In genomic region chrII:4698266-4698771, ce11 we compare ENCODE assay signal across 5 worm cellular contexts.
A peak's percentile ranks its signal among the peaks of the same experiment; 100 is the strongest.
TF ChIP-seq lines count a peak whose summit lies in the region.

Gene rpn-5, minus strand, starts transcription at chrII:4698427.
Gene scc-1, plus strand, starts transcription at chrII:4698721.

TF ChIP-seq in whole organism, L1 larva, 84 proteins besides CTCF, POLR2A, EP300 and RAD21 (continued from another document and continues in another):
- TF ChIP-seq rnt-1 (tag; optimal IDR thresholded peaks at IDR 0.05; lab: Kevin White, UChicago), result peak; percentile 77
- no peak for TF ChIP-seq mef-2 (tag; optimal IDR thresholded peaks at IDR 0.05; lab: Kevin White, UChicago)
- peak; percentile 58 for TF ChIP-seq dsc-1 (tag; optimal IDR thresholded peaks at IDR 0.05; lab: Kevin White, UChicago)
- TF ChIP-seq ceh-63 (GFP tag; optimal IDR thresholded peaks at IDR 0.05; lab: Kevin White, UChicago), result no peak
- TF ChIP-seq lin-13 (GFP tag; optimal IDR thresholded peaks at IDR 0.05; lab: Kevin White, UChicago), result peak; percentile 52
- peak; percentile 91 to 95 (median 91) for TF ChIP-seq dpl-1 (GFP tag; optimal IDR thresholded peaks at IDR 0.05; lab: Kevin White, UChicago)
- TF ChIP-seq pag-3 (tag; optimal IDR thresholded peaks at IDR 0.05; lab: Kevin White, UChicago; ENCODE audit: borderline replicate concordance, insufficient read depth), result no peak
- no peak for TF ChIP-seq aly-2 (tag; optimal IDR thresholded peaks at IDR 0.05; lab: Kevin White, UChicago)
- TF ChIP-seq C34B4.2 (tag; optimal IDR thresholded peaks at IDR 0.05; lab: Kevin White, UChicago), result no peak
- no peak for TF ChIP-seq ces-1 (GFP tag; optimal IDR thresholded peaks at IDR 0.05; lab: Kevin White, UChicago)
- TF ChIP-seq ztf-11 (tag; optimal IDR thresholded peaks at IDR 0.05; lab: Kevin White, UChicago), result peak in 1 of 2 experiments; percentile 15
- peak; percentile 75 for TF ChIP-seq nhr-47 (tag; optimal IDR thresholded peaks at IDR 0.05; lab: Kevin White, UChicago)
- peak; percentile 75 for TF ChIP-seq blmp-1 (tag; optimal IDR thresholded peaks at IDR 0.05; lab: Kevin White, UChicago)
- TF ChIP-seq tbx-2 (tag; optimal IDR thresholded peaks at IDR 0.05; lab: Kevin White, UChicago), result peak; percentile 67
- TF ChIP-seq Y116A8C.19 (tag; optimal IDR thresholded peaks at IDR 0.05; lab: Kevin White, UChicago; ENCODE audit: borderline replicate concordance), result no peak
- no peak for TF ChIP-seq C04F5.9 (tag; optimal IDR thresholded peaks at IDR 0.05; lab: Kevin White, UChicago)
- no peak for TF ChIP-seq egl-27 (tag; optimal IDR thresholded peaks at IDR 0.05; lab: Kevin White, UChicago)
- TF ChIP-seq pax-3 (tag; optimal IDR thresholded peaks at IDR 0.05; lab: Kevin White, UChicago), result no peak
- no peak for TF ChIP-seq fkh-10 (GFP tag; optimal IDR thresholded peaks at IDR 0.05; lab: Kevin White, UChicago)
- no peak for TF ChIP-seq zag-1 (tag; optimal IDR thresholded peaks at IDR 0.05; lab: Kevin White, UChicago)
- TF ChIP-seq vab-15 (tag; optimal IDR thresholded peaks at IDR 0.05; lab: Kevin White, UChicago), result peak; percentile 62
- TF ChIP-seq hpl-2 (GFP tag; optimal IDR thresholded peaks at IDR 0.05; lab: Kevin White, UChicago), result no peak
- peak; percentile 45 for TF ChIP-seq unc-86 (tag; optimal IDR thresholded peaks at IDR 0.05; lab: Kevin White, UChicago)
- TF ChIP-seq sox-4 (tag; optimal IDR thresholded peaks at IDR 0.05; lab: Kevin White, UChicago), result no peak
- peak; percentile 72 for TF ChIP-seq nhr-20 (tag; optimal IDR thresholded peaks at IDR 0.05; lab: Kevin White, UChicago)
- TF ChIP-seq nhr-85 (tag; lab: Kevin White, UChicago), result peak; percentile 31
- TF ChIP-seq zip-4 (GFP tag; optimal IDR thresholded peaks at IDR 0.05; lab: Kevin White, UChicago), result no peak

TF ChIP-seq in whole organism, L2 larva, 48 proteins besides CTCF, POLR2A, EP300 and RAD21 (continued from another document):
- peak; percentile 38 for TF ChIP-seq blmp-1 (tag; optimal IDR thresholded peaks at IDR 0.05; lab: Kevin White, UChicago; ENCODE audit: insufficient read depth)
- no peak for TF ChIP-seq mbf-1 (tag; optimal IDR thresholded peaks at IDR 0.05; lab: Kevin White, UChicago)
- no peak for TF ChIP-seq elt-1 (tag; optimal IDR thresholded peaks at IDR 0.05; lab: Kevin White, UChicago)
- peak; percentile 55 for TF ChIP-seq mab-5 (tag; optimal IDR thresholded peaks at IDR 0.05; lab: Kevin White, UChicago)
- TF ChIP-seq zag-1 (tag; optimal IDR thresholded peaks at IDR 0.05; lab: Kevin White, UChicago), result no peak
- no peak for TF ChIP-seq ceh-16 (tag; optimal IDR thresholded peaks at IDR 0.05; lab: Kevin White, UChicago)
- no peak for TF ChIP-seq nhr-77 (tag; optimal IDR thresholded peaks at IDR 0.05; lab: Kevin White, UChicago)
- peak; percentile 20 for TF ChIP-seq R02D3.7 (tag; optimal IDR thresholded peaks at IDR 0.05; lab: Kevin White, UChicago)
- no peak for TF ChIP-seq ceh-82 (tag; optimal IDR thresholded peaks at IDR 0.05; lab: Kevin White, UChicago)
- TF ChIP-seq ZK546.5 (tag; optimal IDR thresholded peaks at IDR 0.05; lab: Kevin White, UChicago), result peak; percentile 48
- TF ChIP-seq nhr-237 (tag; optimal IDR thresholded peaks at IDR 0.05; lab: Kevin White, UChicago), result no peak
- TF ChIP-seq sem-4 (tag; optimal IDR thresholded peaks at IDR 0.05; lab: Kevin White, UChicago), result peak; percentile 4

TF ChIP-seq in whole organism, L3 larva, 47 proteins besides CTCF, POLR2A, EP300 and RAD21 (continued from another document):
- TF ChIP-seq R02D3.7 (tag; optimal IDR thresholded peaks at IDR 0.05; lab: Kevin White, UChicago) (peak; percentile 43), ceh-82 (tag; optimal IDR thresholded peaks at IDR 0.05; lab: Kevin White, UChicago) (no peak), lin-15B (tag; optimal IDR thresholded peaks at IDR 0.05; lab: Kevin White, UChicago) (peak; percentile 87), snpc-4 (tag; optimal IDR thresholded peaks at IDR 0.05; lab: Kevin White, UChicago) (peak; percentile 49), nhr-11 (tag; optimal IDR thresholded peaks at IDR 0.05; lab: Kevin White, UChicago) (no peak), unc-39 (tag; optimal IDR thresholded peaks at IDR 0.05; lab: Kevin White, UChicago) (no peak), zag-1 (tag; optimal IDR thresholded peaks at IDR 0.05; lab: Kevin White, UChicago) (no peak), mml-1 (tag; optimal IDR thresholded peaks at IDR 0.05; lab: Kevin White, UChicago) (no peak), pha-4 (tag; optimal IDR thresholded peaks at IDR 0.05; lab: Kevin White, UChicago) (peak; percentile 87)

TF ChIP-seq in whole organism, L4 larva, 104 proteins besides CTCF, POLR2A, EP300 and RAD21 (continued from another document):
- no peak for TF ChIP-seq ceh-82 (tag; optimal IDR thresholded peaks at IDR 0.05; lab: Kevin White, UChicago)

TF ChIP-seq in whole organism, young adult, 124 proteins besides CTCF, POLR2A, EP300 and RAD21 (continued from another document):
- TF ChIP-seq attf-3 (GFP tag; conservative IDR thresholded peaks at IDR 0.05; lab: Robert Waterston, UW) (no peak), ets-4 (GFP tag; optimal IDR thresholded peaks at IDR 0.05; lab: Kevin White, UChicago) (no peak), T26A5.8 (tag; optimal IDR thresholded peaks at IDR 0.05; lab: Kevin White, UChicago) (no peak), F49E8.2 (tag; optimal IDR thresholded peaks at IDR 0.05; lab: Kevin White, UChicago; ENCODE audit: insufficient read depth) (peak; percentile 49), mel-28 (tag; optimal IDR thresholded peaks at IDR 0.05; lab: Kevin White, UChicago; ENCODE audit: borderline replicate concordance) (no peak), efl-1 (GFP tag; optimal IDR thresholded peaks at IDR 0.05; lab: Kevin White, UChicago) (peak; percentile 76), let-607 (tag; optimal IDR thresholded peaks at IDR 0.05; lab: Kevin White, UChicago) (peak in 1 of 2 experiments; percentile 4), mes-4 (tag; optimal IDR thresholded peaks at IDR 0.05; lab: Kevin White, UChicago) (no peak), lin-35 (GFP tag; optimal IDR thresholded peaks at IDR 0.05; lab: Kevin White, UChicago) (peak in 1 of 3 experiments; percentile 80), sea-2 (GFP tag; IDR thresholded peaks at IDR 0.05; lab: Robert Waterston, UW) (no peak), hlh-26 (GFP tag; conservative IDR thresholded peaks at IDR 0.05; lab: Robert Waterston, UW) (no peak), ceh-100 (GFP tag; IDR thresholded peaks at IDR 0.05; lab: Robert Waterston, UW) (no peak; the same call in 1 of the 2 replicates), dox-1 (GFP tag; IDR thresholded peaks at IDR 0.05; lab: Robert Waterston, UW) (peak; percentile 32; the same call in 1 of the 2 replicates), zim-3 (tag; optimal IDR thresholded peaks at IDR 0.05; lab: Kevin White, UChicago) (no peak), ceh-91 (GFP tag; IDR thresholded peaks at IDR 0.05; lab: Robert Waterston, UW) (no peak), madf-3 (GFP tag; IDR thresholded peaks at IDR 0.05; lab: Robert Waterston, UW) (no peak), dpl-1 (GFP tag; optimal IDR thresholded peaks at IDR 0.05; lab: Kevin White, UChicago) (peak; percentile 22), rpc-1 (optimal IDR thresholded peaks at IDR 0.05; lab: Kevin White, UChicago) (peak; percentile 25), rpc-1 (tag; optimal IDR thresholded peaks at IDR 0.05; lab: Kevin White, UChicago) (no peak), let-526 (GFP tag; IDR thresholded peaks at IDR 0.05; lab: Robert Waterston, UW) (no peak), F33H1.4 (GFP tag; IDR thresholded peaks at IDR 0.05; lab: Robert Waterston, UW) (peak; percentile 92), F55B11.4 (tag; optimal IDR thresholded peaks at IDR 0.05; lab: Kevin White, UChicago; ENCODE audit: borderline replicate concordance, insufficient read depth) (no peak), egl-18 (GFP tag; IDR thresholded peaks at IDR 0.05; lab: Robert Waterston, UW) (no peak), mcd-1 (GFP tag; IDR thresholded peaks at IDR 0.05; lab: Robert Waterston, UW) (peak; percentile 46; the same call in 1 of the 2 replicates), hsf-1 (GFP tag; IDR thresholded peaks at IDR 0.05; lab: Robert Waterston, UW) (no peak), nhr-27 (tag; optimal IDR thresholded peaks at IDR 0.05; lab: Kevin White, UChicago) (no peak), tlf-1 (GFP tag; optimal IDR thresholded peaks at IDR 0.05; lab: Kevin White, UChicago) (no peak), cebp-1 (GFP tag; IDR thresholded peaks at IDR 0.05; lab: Robert Waterston, UW) (no peak), cebp-1 (tag; optimal IDR thresholded peaks at IDR 0.05; lab: Kevin White, UChicago) (peak; percentile 12), nhr-90 (tag; optimal IDR thresholded peaks at IDR 0.05; lab: Kevin White, UChicago) (no peak), Y56A3A.18 (GFP tag; IDR thresholded peaks at IDR 0.05; lab: Robert Waterston, UW) (no peak), nfya-1 (tag; optimal IDR thresholded peaks at IDR 0.05; lab: Kevin White, UChicago; ENCODE audit: borderline replicate concordance, insufficient read depth) (no peak), cebp-2 (GFP tag; IDR thresholded peaks at IDR 0.05; lab: Robert Waterston, UW) (no peak), fkh-3 (tag; optimal IDR thresholded peaks at IDR 0.05; lab: Kevin White, UChicago) (no peak), attf-5 (GFP tag; optimal IDR thresholded peaks at IDR 0.05; lab: Kevin White, UChicago) (no peak), ekl-4 (GFP tag; IDR thresholded peaks at IDR 0.05; lab: Robert Waterston, UW) (no peak), Y95B8A.8 (GFP tag; IDR thresholded peaks at IDR 0.05; lab: Robert Waterston, UW) (no peak), ztf-26 (tag; optimal IDR thresholded peaks at IDR 0.05; lab: Kevin White, UChicago) (no peak), hrde-1 (tag; optimal IDR thresholded peaks at IDR 0.05; lab: Kevin White, UChicago; ENCODE audit: borderline replicate concordance) (no peak), lin-40 (tag; optimal IDR thresholded peaks at IDR 0.05; lab: Kevin White, UChicago) (no peak), lag-1 (GFP tag; IDR thresholded peaks at IDR 0.05; lab: Robert Waterston, UW) (no peak), ztf-3 (GFP tag; optimal IDR thresholded peaks at IDR 0.05; lab: Kevin White, UChicago) (no peak), C06A6.2 (GFP tag; conservative IDR thresholded peaks at IDR 0.05; lab: Robert Waterston, UW) (no peak), egl-44 (GFP tag; IDR thresholded peaks at IDR 0.05; lab: Robert Waterston, UW) (no peak)
